Fruit fly (Drosophila melanogaster): ENCODE measurements around the gene CG12783.

Gene CG12783

dm6 chr3R:16604715-16605114 is 8.5 kb downstream of the CG12783 start, which contains the start of gene CG10345:
TSS of gene CG10345 (minus strand) at chr3R:16604861.
- TF ChIP-seq pan (optimal IDR thresholded peaks at IDR 0.05) (no peak), psq (optimal IDR thresholded peaks at IDR 0.05) (no peak), EcR (GFP tag; optimal IDR thresholded peaks at IDR 0.05) (no peak), Dll (optimal IDR thresholded peaks at IDR 0.05) (no peak), CG8478 (optimal IDR thresholded peaks at IDR 0.05) (no peak), usp (GFP tag; optimal IDR thresholded peaks at IDR 0.05) (no peak)

dm6 chr3R:16600735-16601134 is 12.5 kb downstream of the CG12783 start:
- TF ChIP-seq usp (GFP tag; optimal IDR thresholded peaks at IDR 0.05) (no peak), CG8478 (optimal IDR thresholded peaks at IDR 0.05) (no peak), EcR (GFP tag; optimal IDR thresholded peaks at IDR 0.05) (no peak), psq (optimal IDR thresholded peaks at IDR 0.05) (no peak)

- TF ChIP-seq Dll (optimal IDR thresholded peaks at IDR 0.05) (no peak), psq (optimal IDR thresholded peaks at IDR 0.05) (no peak), EcR (GFP tag; optimal IDR thresholded peaks at IDR 0.05) (peak in 1 of 2 experiments; percentile 38), CG8478 (optimal IDR thresholded peaks at IDR 0.05) (no peak), usp (GFP tag; optimal IDR thresholded peaks at IDR 0.05) (no peak)
Measured at dm6 chr3R:16599647-16600046, 13.6 kb downstream of the CG12783 start.

dm6 chr3R:16594961-16595360 is 18.2 kb downstream of the CG12783 start:
- TF ChIP-seq usp (GFP tag; optimal IDR thresholded peaks at IDR 0.05) (no peak), CG8478 (optimal IDR thresholded peaks at IDR 0.05) (no peak), Dll (optimal IDR thresholded peaks at IDR 0.05) (no peak), EcR (GFP tag; optimal IDR thresholded peaks at IDR 0.05) (no peak), psq (optimal IDR thresholded peaks at IDR 0.05) (no peak), pan (optimal IDR thresholded peaks at IDR 0.05) (no peak)

- no peak for TF ChIP-seq CG8478 (optimal IDR thresholded peaks at IDR 0.05)
- TF ChIP-seq Dll (optimal IDR thresholded peaks at IDR 0.05) = no peak
- no peak for TF ChIP-seq EcR (GFP tag; optimal IDR thresholded peaks at IDR 0.05)
- no peak for TF ChIP-seq psq (optimal IDR thresholded peaks at IDR 0.05)
- TF ChIP-seq usp (GFP tag; optimal IDR thresholded peaks at IDR 0.05) = no peak
- no peak for TF ChIP-seq pan (optimal IDR thresholded peaks at IDR 0.05)
Measured at dm6 chr3R:16594056-16594858, 18.9 kb downstream of the CG12783 start, which contains the start of gene CG14892. TSS of gene CG14892 (plus strand) at chr3R:16594414.

- no peak for TF ChIP-seq usp (GFP tag; optimal IDR thresholded peaks at IDR 0.05)
- no peak for TF ChIP-seq Dll (optimal IDR thresholded peaks at IDR 0.05)
- no peak for TF ChIP-seq CG8478 (optimal IDR thresholded peaks at IDR 0.05)
- no peak for TF ChIP-seq EcR (GFP tag; optimal IDR thresholded peaks at IDR 0.05)
- TF ChIP-seq psq (optimal IDR thresholded peaks at IDR 0.05) = no peak
- no peak for TF ChIP-seq pan (optimal IDR thresholded peaks at IDR 0.05)
Measured at dm6 chr3R:16591407-16591806, 21.8 kb downstream of the CG12783 start.

- TF ChIP-seq usp (GFP tag; optimal IDR thresholded peaks at IDR 0.05) (no peak), CG8478 (optimal IDR thresholded peaks at IDR 0.05) (no peak)
Measured at dm6 chr3R:16583605-16584004, 29.6 kb downstream of the CG12783 start, which contains the start of gene Scp2. TSS of gene Scp2 (minus strand) at chr3R:16583663.

dm6 chr3R:16573483-16574145 is 39.6 kb downstream of the CG12783 start, which contains the start of gene CG14903:
TSS of gene CG14903 (minus strand) at chr3R:16573752.
- TF ChIP-seq usp (GFP tag; optimal IDR thresholded peaks at IDR 0.05) = no peak

- TF ChIP-seq EcR (GFP tag; optimal IDR thresholded peaks at IDR 0.05) (no peak), CG8478 (optimal IDR thresholded peaks at IDR 0.05) (no peak), psq (optimal IDR thresholded peaks at IDR 0.05) (no peak), usp (GFP tag; optimal IDR thresholded peaks at IDR 0.05) (no peak), Dll (optimal IDR thresholded peaks at IDR 0.05) (no peak)
Measured at dm6 chr3R:16571215-16571614, 42.0 kb downstream of the CG12783 start, which contains the start of gene CG14891. TSS of gene CG14891 (plus strand) at chr3R:16571515.

- TF ChIP-seq EcR (GFP tag; optimal IDR thresholded peaks at IDR 0.05) (no peak), usp (GFP tag; optimal IDR thresholded peaks at IDR 0.05) (no peak), CG8478 (optimal IDR thresholded peaks at IDR 0.05) (no peak)
Measured at dm6 chr3R:16570484-16570883, 42.7 kb downstream of the CG12783 start.

- TF ChIP-seq EcR (GFP tag; optimal IDR thresholded peaks at IDR 0.05) = no peak
- TF ChIP-seq psq (optimal IDR thresholded peaks at IDR 0.05) = no peak
- TF ChIP-seq usp (GFP tag; optimal IDR thresholded peaks at IDR 0.05) = no peak
- TF ChIP-seq pan (optimal IDR thresholded peaks at IDR 0.05) = no peak
- TF ChIP-seq CG8478 (optimal IDR thresholded peaks at IDR 0.05) = no peak
- TF ChIP-seq Dll (optimal IDR thresholded peaks at IDR 0.05) = no peak
Measured at dm6 chr3R:16569338-16569737, 43.9 kb downstream of the CG12783 start.

- TF ChIP-seq usp (GFP tag; optimal IDR thresholded peaks at IDR 0.05) = no peak
- TF ChIP-seq pan (optimal IDR thresholded peaks at IDR 0.05) = no peak
- no peak for TF ChIP-seq CG8478 (optimal IDR thresholded peaks at IDR 0.05)
- no peak for TF ChIP-seq Dll (optimal IDR thresholded peaks at IDR 0.05)
- TF ChIP-seq psq (optimal IDR thresholded peaks at IDR 0.05) = no peak
- no peak for TF ChIP-seq EcR (GFP tag; optimal IDR thresholded peaks at IDR 0.05)
Measured at dm6 chr3R:16564775-16565174, 48.4 kb downstream of the CG12783 start.
